Fruit fly (Drosophila melanogaster): Measurements from ENCODE around the gene PolD1.
A peak's percentile ranks its signal among the peaks of the same experiment; 100 is the strongest.

Gene PolD1

dm6 chr3L:15976758-15977157 lies 10.9 kb downstream of the PolD1 start, which contains the start of gene CG17029:
TSS of gene CG17029 (plus strand) at chr3L:15976870.
- TF ChIP-seq br (GFP tag; optimal IDR thresholded peaks at IDR 0.05) = no peak
- TF ChIP-seq Vsx2 (GFP tag; optimal IDR thresholded peaks at IDR 0.05; ENCODE audit: partially characterized antibody) = no peak
- TF ChIP-seq Sp1 (GFP tag; optimal IDR thresholded peaks at IDR 0.05) = no peak
- TF ChIP-seq Hnf4 (GFP tag; optimal IDR thresholded peaks at IDR 0.05) = no peak
- no peak for TF ChIP-seq CrebA (GFP tag; optimal IDR thresholded peaks at IDR 0.05; ENCODE audit: borderline replicate concordance)
- TF ChIP-seq Rel (GFP tag; optimal IDR thresholded peaks at IDR 0.05) = no peak
- no peak for TF ChIP-seq Rel (tag; optimal IDR thresholded peaks at IDR 0.05)
- TF ChIP-seq jim (GFP tag; optimal IDR thresholded peaks at IDR 0.05) = no peak
- no peak for TF ChIP-seq pan (optimal IDR thresholded peaks at IDR 0.05)
- no peak for TF ChIP-seq Dfd (GFP tag; optimal IDR thresholded peaks at IDR 0.05)
- no peak for TF ChIP-seq psq (GFP tag; optimal IDR thresholded peaks at IDR 0.05)
- no peak for TF ChIP-seq CG9705 (GFP tag; optimal IDR thresholded peaks at IDR 0.05)
- TF ChIP-seq rgr (GFP tag; optimal IDR thresholded peaks at IDR 0.05) = no peak
- TF ChIP-seq dmrt93B (GFP tag; optimal IDR thresholded peaks at IDR 0.05) = no peak

- TF ChIP-seq usp (GFP tag; optimal IDR thresholded peaks at IDR 0.05) (no peak), Myc (optimal IDR thresholded peaks at IDR 0.05) (no peak), sage (GFP tag; optimal IDR thresholded peaks at IDR 0.05) (no peak), rgr (GFP tag; optimal IDR thresholded peaks at IDR 0.05) (no peak), lola (GFP tag; optimal IDR thresholded peaks at IDR 0.05) (no peak)
Observed at dm6 chr3L:15975068-15975467, 12.5 kb downstream of the PolD1 start, which contains the start of gene CG17026. TSS of gene CG17026 (plus strand) at chr3L:15975368.

dm6 chr3L:15974166-15974565 lies 13.4 kb downstream of the PolD1 start:
- no peak for TF ChIP-seq CG9705 (GFP tag; optimal IDR thresholded peaks at IDR 0.05)

DNA sequence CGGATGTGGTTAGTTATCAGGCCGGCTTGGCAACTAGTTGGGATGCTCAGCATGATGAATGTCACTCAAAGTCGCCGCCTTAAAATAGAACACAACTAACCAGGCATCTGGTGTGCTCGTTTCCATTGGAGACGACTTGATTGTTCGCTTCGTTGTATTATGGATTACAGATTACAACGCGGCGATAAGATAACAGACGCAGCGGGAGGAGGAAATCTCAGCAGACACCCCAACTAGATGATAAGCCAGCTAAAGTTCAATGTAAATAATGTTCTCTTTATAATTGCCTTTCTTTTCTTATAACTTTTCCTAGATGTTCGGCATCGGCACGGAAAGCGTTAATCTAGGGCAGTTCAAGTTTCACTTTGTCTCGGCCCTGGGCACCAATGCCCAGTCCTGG lies 18.9 kb downstream of the PolD1 start:
- TF ChIP-seq brk (GFP tag; optimal IDR thresholded peaks at IDR 0.05) (no peak), Myc (optimal IDR thresholded peaks at IDR 0.05) (no peak), h (GFP tag; optimal IDR thresholded peaks at IDR 0.05) (no peak)

- peak; percentile 56 for TF ChIP-seq Hr83 (GFP tag; optimal IDR thresholded peaks at IDR 0.05; ENCODE audit: poor library complexity, severe bottlenecking)
- no peak for TF ChIP-seq rgr (GFP tag; optimal IDR thresholded peaks at IDR 0.05)
- no peak for TF ChIP-seq Myc (optimal IDR thresholded peaks at IDR 0.05)
- no peak for TF ChIP-seq Sp1 (GFP tag; optimal IDR thresholded peaks at IDR 0.05)
- no peak for TF ChIP-seq Hnf4 (GFP tag; optimal IDR thresholded peaks at IDR 0.05)
- TF ChIP-seq usp (GFP tag; optimal IDR thresholded peaks at IDR 0.05) = no peak
- TF ChIP-seq psq (GFP tag; optimal IDR thresholded peaks at IDR 0.05) = peak; percentile 32
- peak; percentile 34 for TF ChIP-seq ey (GFP tag; optimal IDR thresholded peaks at IDR 0.05)
- peak; percentile 30 for TF ChIP-seq sv (GFP tag; optimal IDR thresholded peaks at IDR 0.05)
- TF ChIP-seq foxo (GFP tag; optimal IDR thresholded peaks at IDR 0.05) = no peak
- TF ChIP-seq sage (GFP tag; optimal IDR thresholded peaks at IDR 0.05) = no peak
- TF ChIP-seq CG9705 (GFP tag; optimal IDR thresholded peaks at IDR 0.05) = peak; percentile 5
- no peak for TF ChIP-seq Dif (GFP tag; optimal IDR thresholded peaks at IDR 0.05; ENCODE audit: partially characterized antibody)
- TF ChIP-seq h (GFP tag; optimal IDR thresholded peaks at IDR 0.05) = no peak
- no peak for TF ChIP-seq dl (GFP tag; optimal IDR thresholded peaks at IDR 0.05; ENCODE audit: insufficient read depth in 1 of 2, partially characterized antibody in 2 of 2)
Observed at dm6 chr3L:15967588-15968500, 19.8 kb downstream of the PolD1 start, which contains the start of the genes Brr2 and CG10516. TSS of gene Brr2 (minus strand) at chr3L:15967872. TSS of gene CG10516 (plus strand) at chr3L:15968204.

- TF ChIP-seq brk (GFP tag; optimal IDR thresholded peaks at IDR 0.05) = no peak
- no peak for TF ChIP-seq Rel (GFP tag; optimal IDR thresholded peaks at IDR 0.05)
- peak; percentile 92 for TF ChIP-seq Rel (tag; optimal IDR thresholded peaks at IDR 0.05)
- peak; percentile 22 for TF ChIP-seq psq (GFP tag; optimal IDR thresholded peaks at IDR 0.05)
- TF ChIP-seq Myc (optimal IDR thresholded peaks at IDR 0.05) = no peak
- no peak for TF ChIP-seq pan (optimal IDR thresholded peaks at IDR 0.05)
Observed at dm6 chr3L:15958612-15959315, 28.9 kb downstream of the PolD1 start, which contains the start of gene CG17032. TSS of gene CG17032 (plus strand) at chr3L:15958843.

Measured in whole organism, wandering third instar larva.